ENCODE assay signal across 5 fruit fly cellular contexts in genomic region chr3R:23331865-23332367, dm6.
TF ChIP-seq lines count a peak whose summit lies in the region.

No protein-coding gene starts in this region.

- no peak for TF ChIP-seq CTCF in whole organism, embryonic (GFP tag; optimal IDR thresholded peaks at IDR 0.05; lab: Kevin White, UChicago)

TF ChIP-seq in Kc167, 6 proteins besides CTCF, POLR2A, EP300 and RAD21:
- peak; percentile 77 for TF ChIP-seq insv (optimal IDR thresholded peaks at IDR 0.05; lab: Kevin White, UChicago)
- TF ChIP-seq ttk (optimal IDR thresholded peaks at IDR 0.05; lab: Kevin White, UChicago), result no peak
- TF ChIP-seq h (optimal IDR thresholded peaks at IDR 0.05; lab: Kevin White, UChicago), result peak; percentile 30
- TF ChIP-seq psq (optimal IDR thresholded peaks at IDR 0.05; lab: Kevin White, UChicago), result no peak
- no peak for TF ChIP-seq Sin3A (optimal IDR thresholded peaks at IDR 0.05; lab: Kevin White, UChicago)
- TF ChIP-seq Myc (optimal IDR thresholded peaks at IDR 0.05; lab: Kevin White, UChicago), result no peak

TF ChIP-seq in whole organism, adult, 20 proteins besides CTCF, POLR2A, EP300 and RAD21:
- no peak for TF ChIP-seq Hr96 (GFP tag; optimal IDR thresholded peaks at IDR 0.05; lab: Kevin White, UChicago)
- no peak for TF ChIP-seq CG33017 (tag; optimal IDR thresholded peaks at IDR 0.05; lab: Kevin White, UChicago)
- no peak for TF ChIP-seq ovo (GFP tag; optimal IDR thresholded peaks at IDR 0.05; lab: Kevin White, UChicago)
- TF ChIP-seq Mnt (GFP tag; optimal IDR thresholded peaks at IDR 0.05; lab: Kevin White, UChicago), result no peak
- no peak for TF ChIP-seq CG11617 (GFP tag; optimal IDR thresholded peaks at IDR 0.05; lab: Kevin White, UChicago)
- peak; percentile 0 for TF ChIP-seq CG12768 (GFP tag; optimal IDR thresholded peaks at IDR 0.05; lab: Kevin White, UChicago)
- TF ChIP-seq Crg-1 (GFP tag; optimal IDR thresholded peaks at IDR 0.05; lab: Kevin White, UChicago), result no peak
- TF ChIP-seq cic (GFP tag; optimal IDR thresholded peaks at IDR 0.05; lab: Kevin White, UChicago), result peak; percentile 64

TF ChIP-seq in whole organism, embryonic, 481 proteins besides CTCF, POLR2A, EP300 and RAD21 (continues in another document):
- TF ChIP-seq D19A (tag; optimal IDR thresholded peaks at IDR 0.05; lab: Kevin White, UChicago) (peak; percentile 95), CG8290 (GFP tag; optimal IDR thresholded peaks at IDR 0.05; lab: Kevin White, UChicago) (no peak), CG8290 (tag; optimal IDR thresholded peaks at IDR 0.05; lab: Kevin White, UChicago) (peak in 1 of 2 experiments; percentile 63), HLH3B (GFP tag; IDR thresholded peaks at IDR 0.05; lab: Robert Waterston, UW) (peak; percentile 17; the same call in 1 of the 2 replicates), sob (GFP tag; IDR thresholded peaks at IDR 0.05; lab: Robert Waterston, UW) (peak; percentile 13; the same call in 1 of the 2 replicates), CG30403 (GFP tag; optimal IDR thresholded peaks at IDR 0.05; lab: Kevin White, UChicago) (no peak), gcm (GFP tag; optimal IDR thresholded peaks at IDR 0.05; lab: Kevin White, UChicago) (no peak), Ada2b (GFP tag; IDR thresholded peaks at IDR 0.05; lab: Robert Waterston, UW) (peak; percentile 19; the same call in 1 of the 2 replicates), pan (optimal IDR thresholded peaks at IDR 0.05; lab: Kevin White, UChicago) (no peak), pan (GFP tag; optimal IDR thresholded peaks at IDR 0.05 in 1 of 2, IDR thresholded peaks at IDR 0.05 in 1 of 2) (peak in 1 of 2 experiments; percentile 39), CG33213 (GFP tag; optimal IDR thresholded peaks at IDR 0.05; lab: Kevin White, UChicago) (no peak), CG18764 (GFP tag; optimal IDR thresholded peaks at IDR 0.05; lab: Kevin White, UChicago) (no peak), cwo (GFP tag; optimal IDR thresholded peaks at IDR 0.05; lab: Kevin White, UChicago) (peak; percentile 51), CG11696 (GFP tag; IDR thresholded peaks at IDR 0.05; lab: Robert Waterston, UW) (peak; percentile 16; the same call in 1 of the 2 replicates), CG4404 (GFP tag; IDR thresholded peaks at IDR 0.05; lab: Robert Waterston, UW) (0 out of 2 replicates have a peak, but pooled peaks have one; percentile 7), bab2 (GFP tag; optimal IDR thresholded peaks at IDR 0.05; lab: Kevin White, UChicago) (peak; percentile 9), lmd (GFP tag; IDR thresholded peaks at IDR 0.05; lab: Robert Waterston, UW) (peak; percentile 42), chinmo (GFP tag; IDR thresholded peaks at IDR 0.05; lab: Robert Waterston, UW; ENCODE audit: partially characterized antibody) (no peak), emc (GFP tag; optimal IDR thresholded peaks at IDR 0.05; lab: Kevin White, UChicago) (no peak), CG18599 (GFP tag; optimal IDR thresholded peaks at IDR 0.05; lab: Kevin White, UChicago) (peak; percentile 45), repo (GFP tag; optimal IDR thresholded peaks at IDR 0.05; lab: Kevin White, UChicago) (no peak), Hmr (GFP tag; optimal IDR thresholded peaks at IDR 0.05; lab: Kevin White, UChicago) (no peak), CG15073 (GFP tag; optimal IDR thresholded peaks at IDR 0.05; lab: Kevin White, UChicago) (no peak), CG9437 (GFP tag; optimal IDR thresholded peaks at IDR 0.05; lab: Kevin White, UChicago) (no peak), CG11560 (tag; IDR thresholded peaks at IDR 0.05; lab: Robert Waterston, UW) (no peak)

TF ChIP-seq in whole organism, prepupa, 60 proteins besides CTCF, POLR2A, EP300 and RAD21:
- TF ChIP-seq Eip78C (GFP tag; lab: Kevin White, UChicago) (no peak), fkh (GFP tag; optimal IDR thresholded peaks at IDR 0.05; lab: Kevin White, UChicago) (peak; percentile 61), CG9139 (GFP tag; optimal IDR thresholded peaks at IDR 0.05; lab: Kevin White, UChicago) (no peak), vri (GFP tag; optimal IDR thresholded peaks at IDR 0.05; lab: Kevin White, UChicago) (peak; percentile 53)

TF ChIP-seq in whole organism, wandering third instar larva, 38 proteins besides CTCF, POLR2A, EP300 and RAD21:
- no peak for TF ChIP-seq CG9705 (GFP tag; optimal IDR thresholded peaks at IDR 0.05; lab: Kevin White, UChicago)
- TF ChIP-seq OdsH (GFP tag; optimal IDR thresholded peaks at IDR 0.05; lab: Kevin White, UChicago), result no peak
- TF ChIP-seq Hnf4 (GFP tag; optimal IDR thresholded peaks at IDR 0.05; lab: Kevin White, UChicago), result no peak
- TF ChIP-seq Rel (GFP tag; optimal IDR thresholded peaks at IDR 0.05; lab: Kevin White, UChicago), result no peak
- TF ChIP-seq Rel (tag; optimal IDR thresholded peaks at IDR 0.05; lab: Kevin White, UChicago), result no peak
- TF ChIP-seq Abd-B (GFP tag; optimal IDR thresholded peaks at IDR 0.05; lab: Kevin White, UChicago), result no peak
- TF ChIP-seq psq (GFP tag; optimal IDR thresholded peaks at IDR 0.05; lab: Kevin White, UChicago), result no peak
- TF ChIP-seq ey (GFP tag; optimal IDR thresholded peaks at IDR 0.05; lab: Kevin White, UChicago), result peak; percentile 35
- TF ChIP-seq h (GFP tag; optimal IDR thresholded peaks at IDR 0.05; lab: Kevin White, UChicago), result peak; percentile 34
- peak; percentile 2 for TF ChIP-seq br (GFP tag; optimal IDR thresholded peaks at IDR 0.05; lab: Kevin White, UChicago)
- no peak for TF ChIP-seq Dif (GFP tag; optimal IDR thresholded peaks at IDR 0.05; lab: Kevin White, UChicago; ENCODE audit: partially characterized antibody)
- TF ChIP-seq Dfd (GFP tag; optimal IDR thresholded peaks at IDR 0.05; lab: Kevin White, UChicago), result no peak
- no peak for TF ChIP-seq GATAd (GFP tag; optimal IDR thresholded peaks at IDR 0.05; lab: Kevin White, UChicago)
- TF ChIP-seq rgr (GFP tag; optimal IDR thresholded peaks at IDR 0.05; lab: Kevin White, UChicago), result peak; percentile 23
